Worm (Caenorhabditis elegans) whole organism, L2 larva: ENCODE measurements around the gene B0554.7.

Experiments
- C34F6.9 ChIP-seq: fragments of 150-350 bp; optimal IDR thresholded peaks from 2 replicates; lab custom pipeline; 2014; ENCODE audit warnings: missing biosample characterization, missing genetic modification characterization
- F13H6.1 ChIP-seq: sonication (generic microtip); optimal IDR thresholded peaks from 2 replicates; lab custom pipeline; 2016; ENCODE audit warnings: missing genetic modification characterization, missing compliant biosample characterization
- R02D3.7 ChIP-seq: fragments of 150-350 bp; optimal IDR thresholded peaks from 2 replicates; lab custom pipeline; 2014; ENCODE audit warnings: missing biosample characterization, missing genetic modification characterization
- Y55F3AM.14 ChIP-seq: fragments of 200-800 bp; sonication (Bioruptor generic); optimal IDR thresholded peaks from 2 replicates; lab custom pipeline; 2018; ENCODE audit warnings: mild to moderate bottlenecking, missing genetic modification characterization, missing compliant biosample characterization
- ZK546.5 ChIP-seq: sonication (generic microtip); optimal IDR thresholded peaks from 2 replicates; lab custom pipeline; 2017; ENCODE audit warnings: missing biosample characterization, missing genetic modification characterization
- alr-1 ChIP-seq: fragments of 150-350 bp; optimal IDR thresholded peaks from 2 replicates; lab custom pipeline; 2014; ENCODE audit warnings: missing biosample characterization, missing genetic modification characterization
- aly-2 ChIP-seq: fragments of 150-350 bp; optimal IDR thresholded peaks from 2 replicates; lab custom pipeline; 2014; ENCODE audit warnings: missing biosample characterization, missing genetic modification characterization
- ama-1 ChIP-seq: fragments of 150-350 bp; optimal IDR thresholded peaks from 2 replicates; lab custom pipeline; 2018; ENCODE audit warnings: inconsistent platforms
- blmp-1 ChIP-seq: sonication (generic microtip); optimal IDR thresholded peaks from 2 replicates; lab custom pipeline; 2017; ENCODE audit warnings: missing genetic modification characterization, mild to moderate bottlenecking, missing compliant biosample characterization, antibody characterized with exemption, moderate library complexity; ENCODE audit not compliant: insufficient read depth
- ceh-16 ChIP-seq: fragments of 150-350 bp; optimal IDR thresholded peaks from 2 replicates; lab custom pipeline; 2014; ENCODE audit warnings: missing biosample characterization, missing genetic modification characterization
- ceh-82 ChIP-seq: fragments of 150-350 bp; optimal IDR thresholded peaks from 2 replicates; lab custom pipeline; 2014; ENCODE audit warnings: missing biosample characterization, missing genetic modification characterization
- crh-2 ChIP-seq: sonication (generic microtip); optimal IDR thresholded peaks from 2 replicates; lab custom pipeline; 2017; ENCODE audit warnings: missing biosample characterization, missing genetic modification characterization
- dmd-4 ChIP-seq: sonication (generic microtip); optimal IDR thresholded peaks from 2 replicates; lab custom pipeline; 2017; ENCODE audit warnings: missing biosample characterization, missing genetic modification characterization
- egl-27 ChIP-seq: sonication (generic microtip); optimal IDR thresholded peaks from 3 replicates; lab custom pipeline; 2017; ENCODE audit warnings: missing biosample characterization, missing genetic modification reagents, missing genetic modification characterization
- elt-1 ChIP-seq: fragments of 150-350 bp; optimal IDR thresholded peaks from 2 replicates; lab custom pipeline; 2014; ENCODE audit warnings: missing biosample characterization, missing genetic modification characterization
- elt-3 ChIP-seq: sonication (generic microtip); optimal IDR thresholded peaks from 2 replicates; lab custom pipeline; 2017; ENCODE audit warnings: missing biosample characterization, missing genetic modification characterization
- fos-1 ChIP-seq: fragments of 150-350 bp; optimal IDR thresholded peaks from 2 replicates; lab custom pipeline; 2014; ENCODE audit warnings: missing biosample characterization, missing genetic modification characterization
- gmeb-1 ChIP-seq: fragments of 150-350 bp; optimal IDR thresholded peaks from 2 replicates; lab custom pipeline; 2014; ENCODE audit warnings: missing biosample characterization, missing genetic modification characterization
- lin-11 ChIP-seq: fragments of 150-350 bp; sonication (generic microtip); optimal IDR thresholded peaks from 2 replicates; lab custom pipeline; 2014; ENCODE audit warnings: missing biosample characterization, missing genetic modification characterization, inconsistent platforms, mixed read lengths
- lin-13 ChIP-seq: fragments of 150-350 bp; optimal IDR thresholded peaks from 2 replicates; lab custom pipeline; 2014; ENCODE audit warnings: missing biosample characterization, missing genetic modification reagents, missing genetic modification characterization
- lin-39 ChIP-seq: fragments of 150-350 bp; optimal IDR thresholded peaks from 2 replicates; lab custom pipeline; 2014; ENCODE audit warnings: missing biosample characterization, missing genetic modification reagents, missing genetic modification characterization
- lsy-2 ChIP-seq, 2 experiments: fragments of 150-350 bp in 1 of 2; sonication (generic microtip) in 1 of 2; optimal IDR thresholded peaks; 2 replicates each; lab custom pipeline; 2014 to 2017; ENCODE audit warnings: missing biosample characterization in 2 of 2, missing genetic modification characterization in 2 of 2
- mab-5 ChIP-seq: fragments of 150-350 bp; optimal IDR thresholded peaks from 2 replicates; lab custom pipeline; 2014; ENCODE audit warnings: missing biosample characterization, missing genetic modification characterization
- mbf-1 ChIP-seq: sonication (generic microtip); optimal IDR thresholded peaks from 2 replicates; lab custom pipeline; 2017; ENCODE audit warnings: missing biosample characterization, missing genetic modification characterization
- mdl-1 ChIP-seq, 2 experiments: fragments of 150-350 bp in 1 of 2; sonication (generic microtip) in 1 of 2; optimal IDR thresholded peaks; 2 replicates each; lab custom pipeline; 2017; ENCODE audit warnings: missing biosample characterization in 2 of 2, missing genetic modification characterization in 2 of 2
- nhr-10 ChIP-seq: sonication (generic microtip); optimal IDR thresholded peaks from 2 replicates; lab custom pipeline; 2017; ENCODE audit warnings: missing biosample characterization, missing genetic modification characterization
- nhr-11 ChIP-seq: fragments of 150-350 bp; optimal IDR thresholded peaks from 2 replicates; lab custom pipeline; 2014; ENCODE audit warnings: missing biosample characterization, missing genetic modification characterization
- nhr-12 ChIP-seq: fragments of 150-350 bp; optimal IDR thresholded peaks from 2 replicates; lab custom pipeline; 2014; ENCODE audit warnings: missing biosample characterization, missing genetic modification characterization
- nhr-129 ChIP-seq: fragments of 150-350 bp; optimal IDR thresholded peaks from 2 replicates; lab custom pipeline; 2014; ENCODE audit warnings: missing biosample characterization, missing genetic modification characterization
- nhr-21 ChIP-seq: fragments of 150-350 bp; optimal IDR thresholded peaks from 2 replicates; lab custom pipeline; 2014; ENCODE audit warnings: missing biosample characterization, missing genetic modification characterization
- nhr-23 ChIP-seq: fragments of 150-350 bp; optimal IDR thresholded peaks from 2 replicates; lab custom pipeline; 2014; ENCODE audit warnings: missing biosample characterization, missing genetic modification reagents, missing genetic modification characterization
- nhr-237 ChIP-seq: fragments of 150-350 bp; optimal IDR thresholded peaks from 2 replicates; lab custom pipeline; 2014; ENCODE audit warnings: missing biosample characterization, missing genetic modification characterization
- nhr-25 ChIP-seq: fragments of 150-350 bp; sonication (generic microtip); optimal IDR thresholded peaks from 3 replicates; lab custom pipeline; 2014; ENCODE audit warnings: missing biosample characterization, missing genetic modification characterization
- nhr-6 ChIP-seq: fragments of 150-350 bp; optimal IDR thresholded peaks from 2 replicates; lab custom pipeline; 2014; ENCODE audit warnings: missing biosample characterization, missing genetic modification characterization
- nhr-77 ChIP-seq: fragments of 150-350 bp; optimal IDR thresholded peaks from 2 replicates; lab custom pipeline; 2014; ENCODE audit warnings: missing biosample characterization, missing genetic modification characterization
- peb-1 ChIP-seq: fragments of 150-350 bp; optimal IDR thresholded peaks from 2 replicates; lab custom pipeline; 2014; ENCODE audit warnings: missing biosample characterization, missing genetic modification characterization
- skn-1 ChIP-seq: sonication (generic microtip); optimal IDR thresholded peaks from 2 replicates; lab custom pipeline; 2017; ENCODE audit warnings: missing biosample characterization, missing genetic modification characterization
- sma-9 ChIP-seq, 2 experiments: fragments of 150-350 bp in 1 of 2; sonication (generic microtip) in 1 of 2; optimal IDR thresholded peaks; 2 replicates each; lab custom pipeline; 2014 to 2016; ENCODE audit warnings: missing genetic modification characterization in 2 of 2, mild to moderate bottlenecking in 1 of 2, missing biosample characterization in 1 of 2, missing compliant biosample characterization in 1 of 2, missing genetic modification reagents in 1 of 2, moderate library complexity in 1 of 2
- snpc-4 ChIP-seq: fragments of 150-350 bp; optimal IDR thresholded peaks from 2 replicates; lab custom pipeline; 2014; ENCODE audit warnings: missing biosample characterization, missing genetic modification characterization
- unc-55 ChIP-seq: fragments of 150-350 bp; sonication (generic microtip); optimal IDR thresholded peaks from 3 replicates; lab custom pipeline; 2014; ENCODE audit warnings: missing biosample characterization, missing genetic modification reagents, missing genetic modification characterization
- zag-1 ChIP-seq: fragments of 150-350 bp; optimal IDR thresholded peaks from 2 replicates; lab custom pipeline; 2014; ENCODE audit warnings: missing biosample characterization, missing genetic modification characterization
- ztf-1 ChIP-seq: fragments of 200-800 bp; sonication (Bioruptor generic); conservative IDR thresholded peaks from 2 replicates; pipeline ENCODE4 v1.3.6; 2022; ENCODE audit warnings: missing genetic modification characterization, missing compliant biosample characterization
- ztf-4 ChIP-seq: fragments of 150-350 bp; optimal IDR thresholded peaks from 2 replicates; lab custom pipeline; 2014; ENCODE audit warnings: missing biosample characterization, missing genetic modification characterization

B0554.7 gene

ce11 chrV:403028-403427, 37.8 kb downstream of the B0554.7 start, which contains the start of gene srh-62:
Gene srh-62, minus strand, starts transcription at chrV:403128.
- no peak for TF ChIP-seq Y55F3AM.14 (GFP tag; lab: Kevin White, UChicago)
- no peak for TF ChIP-seq mbf-1 (tag; lab: Kevin White, UChicago)
- no peak for TF ChIP-seq fos-1 (tag; lab: Kevin White, UChicago)
- no peak for TF ChIP-seq ama-1 (lab: Kevin White, UChicago)
- no peak for TF ChIP-seq elt-3
- no peak for TF ChIP-seq skn-1 (tag; lab: Kevin White, UChicago)
- no peak for TF ChIP-seq peb-1
- no peak for TF ChIP-seq ZK546.5
- no peak for TF ChIP-seq lin-11 (tag; lab: Kevin White, UChicago)
- no peak for TF ChIP-seq zag-1
- no peak for TF ChIP-seq nhr-237 (tag; lab: Kevin White, UChicago)
- TF ChIP-seq lsy-2 (tag; optimal IDR thresholded peaks at IDR 0.05; lab: Kevin White, UChicago), result no peak
- TF ChIP-seq nhr-77 (tag; lab: Kevin White, UChicago), result no peak
- TF ChIP-seq unc-55, result no peak
- TF ChIP-seq nhr-12 (tag; lab: Kevin White, UChicago), result no peak
- no peak for TF ChIP-seq nhr-11
- TF ChIP-seq mab-5 (tag; lab: Kevin White, UChicago), result no peak

ce11 chrV:399721-400120, 41.1 kb downstream of the B0554.7 start, which contains the start of gene scl-27:
Gene scl-27, plus strand, starts transcription at chrV:400021.
- TF ChIP-seq blmp-1 (no peak), ztf-4 (tag; lab: Kevin White, UChicago) (no peak), nhr-12 (tag; lab: Kevin White, UChicago) (no peak), ceh-82 (tag; lab: Kevin White, UChicago) (no peak), crh-2 (no peak), nhr-237 (tag; lab: Kevin White, UChicago) (no peak), snpc-4 (tag; lab: Kevin White, UChicago) (no peak), nhr-25 (tag; lab: Kevin White, UChicago) (no peak), lsy-2 (tag; optimal IDR thresholded peaks at IDR 0.05; lab: Kevin White, UChicago) (no peak), lin-13 (no peak), mdl-1 (tag; optimal IDR thresholded peaks at IDR 0.05; lab: Kevin White, UChicago) (no peak), elt-1 (no peak), nhr-77 (tag; lab: Kevin White, UChicago) (no peak), aly-2 (no peak)
- TF ChIP-seq, all 48 proteins: peak for 0

- TF ChIP-seq elt-1 (no peak), skn-1 (tag; lab: Kevin White, UChicago) (no peak), ama-1 (lab: Kevin White, UChicago) (no peak), dmd-4 (no peak), gmeb-1 (tag; lab: Kevin White, UChicago) (no peak), R02D3.7 (tag; lab: Kevin White, UChicago) (no peak), nhr-25 (tag; lab: Kevin White, UChicago) (no peak), mbf-1 (tag; lab: Kevin White, UChicago) (no peak), Y55F3AM.14 (GFP tag; lab: Kevin White, UChicago) (no peak), fos-1 (tag; lab: Kevin White, UChicago) (no peak), alr-1 (tag; lab: Kevin White, UChicago) (no peak), nhr-6 (no peak), elt-3 (no peak)
Observed at ce11 chrV:396309-396708, 44.5 kb downstream of the B0554.7 start, which contains the start of gene nhr-253. Gene nhr-253, plus strand, starts transcription at chrV:396593.

- TF ChIP-seq nhr-129 (no peak), F13H6.1 (no peak), nhr-21 (no peak), C34F6.9 (tag; lab: Kevin White, UChicago) (no peak), snpc-4 (tag; lab: Kevin White, UChicago) (no peak), crh-2 (no peak), nhr-23 (no peak), lin-39 (tag; lab: Kevin White, UChicago) (no peak), unc-55 (no peak), ztf-1 (no peak), sma-9 (GFP tag; optimal IDR thresholded peaks at IDR 0.05; lab: Kevin White, UChicago) (no peak), sma-9 (tag; optimal IDR thresholded peaks at IDR 0.05; lab: Kevin White, UChicago) (no peak), alr-1 (tag; lab: Kevin White, UChicago) (no peak), ceh-16 (tag; lab: Kevin White, UChicago) (no peak), gmeb-1 (tag; lab: Kevin White, UChicago) (no peak), egl-27 (tag; lab: Kevin White, UChicago) (no peak), aly-2 (no peak), nhr-10 (tag; lab: Kevin White, UChicago) (no peak), skn-1 (tag; lab: Kevin White, UChicago) (no peak), lin-11 (tag; lab: Kevin White, UChicago) (no peak)
Observed at ce11 chrV:392199-392678, 48.6 kb downstream of the B0554.7 start, which contains the start of gene nhr-254. Gene nhr-254, plus strand, starts transcription at chrV:392628.
